Fruit fly (Drosophila melanogaster): Measurements from ENCODE around the gene pns.
A peak's percentile ranks its signal among the peaks of the same experiment; 100 is the strongest.

The pns gene

dm6 chr3L:1584003-1584402 is 47.1 kb downstream of the pns start (continued):
- no peak for TF ChIP-seq sqz (GFP tag; optimal IDR thresholded peaks at IDR 0.05)
- TF ChIP-seq lmd (GFP tag; IDR thresholded peaks at IDR 0.05), result peak; percentile 61
- TF ChIP-seq Ravus (GFP tag; IDR thresholded peaks at IDR 0.05), result no peak
- peak; percentile 18 for TF ChIP-seq CG2116 (GFP tag; optimal IDR thresholded peaks at IDR 0.05)
- no peak for TF ChIP-seq Dp (GFP tag; optimal IDR thresholded peaks at IDR 0.05)
- TF ChIP-seq da (GFP tag; optimal IDR thresholded peaks at IDR 0.05), result no peak
- no peak for TF ChIP-seq Doc3 (GFP tag; IDR thresholded peaks at IDR 0.05; ENCODE audit: partially characterized antibody)
- TF ChIP-seq Meics (GFP tag; optimal IDR thresholded peaks at IDR 0.05), result no peak
- no peak for TF ChIP-seq CG6272 (GFP tag; IDR thresholded peaks at IDR 0.05)
- peak; percentile 26 for TF ChIP-seq Fer3 (tag; optimal IDR thresholded peaks at IDR 0.05)
- no peak for TF ChIP-seq btn (GFP tag; optimal IDR thresholded peaks at IDR 0.05)
- TF ChIP-seq CG32532 (GFP tag; IDR thresholded peaks at IDR 0.05), result peak; percentile 49; the same call in 1 of the 2 replicates
- no peak for TF ChIP-seq ham (GFP tag; IDR thresholded peaks at IDR 0.05)
- peak; percentile 65 for TF ChIP-seq az2 (GFP tag; optimal IDR thresholded peaks at IDR 0.05)
- no peak for TF ChIP-seq hb (GFP tag; IDR thresholded peaks at IDR 0.05; ENCODE audit: partially characterized antibody)
- TF ChIP-seq MTF-1 (GFP tag; optimal IDR thresholded peaks at IDR 0.05; ENCODE audit: borderline replicate concordance), result no peak
- peak; percentile 64; the same call in 2 of the 3 replicates for TF ChIP-seq CG14050 (GFP tag; IDR thresholded peaks at IDR 0.05)
- no peak for TF ChIP-seq ranshi (GFP tag; IDR thresholded peaks at IDR 0.05)
- TF ChIP-seq cg (GFP tag; optimal IDR thresholded peaks at IDR 0.05), result peak; percentile 14
- no peak for TF ChIP-seq pros (GFP tag; optimal IDR thresholded peaks at IDR 0.05)
- TF ChIP-seq nerfin-2 (GFP tag; IDR thresholded peaks at IDR 0.05; ENCODE audit: partially characterized antibody), result no peak
- TF ChIP-seq shn (GFP tag; optimal IDR thresholded peaks at IDR 0.05), result peak; percentile 12
- TF ChIP-seq gcm2 (GFP tag; optimal IDR thresholded peaks at IDR 0.05), result no peak
- TF ChIP-seq CG18764 (GFP tag; optimal IDR thresholded peaks at IDR 0.05), result no peak
- TF ChIP-seq dimm (GFP tag; IDR thresholded peaks at IDR 0.05), result no peak
- no peak for TF ChIP-seq caup (GFP tag; optimal IDR thresholded peaks at IDR 0.05; ENCODE audit: severe bottlenecking)
- peak; percentile 29 for TF ChIP-seq CG10462 (GFP tag; optimal IDR thresholded peaks at IDR 0.05)
- peak; percentile 69 for TF ChIP-seq CG8924 (tag; optimal IDR thresholded peaks at IDR 0.05)
- TF ChIP-seq CG2712 (tag; optimal IDR thresholded peaks at IDR 0.05), result peak; percentile 80
- TF ChIP-seq hkb (optimal IDR thresholded peaks at IDR 0.05), result no peak
- no peak for TF ChIP-seq hkb (GFP tag; IDR thresholded peaks at IDR 0.05)
- TF ChIP-seq knrl (GFP tag; IDR thresholded peaks at IDR 0.05; ENCODE audit: partially characterized antibody), result no peak
- peak; percentile 62 for TF ChIP-seq CG8388 (GFP tag; optimal IDR thresholded peaks at IDR 0.05)
- no peak for TF ChIP-seq Fer1 (GFP tag; optimal IDR thresholded peaks at IDR 0.05)
- peak; percentile 19 for TF ChIP-seq CG9876 (GFP tag; optimal IDR thresholded peaks at IDR 0.05)
- no peak for TF ChIP-seq CG12071 (GFP tag; optimal IDR thresholded peaks at IDR 0.05)
- 0 out of 2 replicates have a peak, but pooled peaks have one; percentile 10 for TF ChIP-seq klu (GFP tag; IDR thresholded peaks at IDR 0.05)
- TF ChIP-seq schlank (tag; optimal IDR thresholded peaks at IDR 0.05), result no peak
- TF ChIP-seq dmrt99B (tag; optimal IDR thresholded peaks at IDR 0.05), result peak; percentile 62
- TF ChIP-seq Hr3 (GFP tag; optimal IDR thresholded peaks at IDR 0.05), result peak; percentile 63
- peak; percentile 30; the same call in 1 of the 2 replicates for TF ChIP-seq sisA (GFP tag; IDR thresholded peaks at IDR 0.05)
- TF ChIP-seq Myb (GFP tag; optimal IDR thresholded peaks at IDR 0.05), result no peak
- TF ChIP-seq pan (optimal IDR thresholded peaks at IDR 0.05), result no peak
- TF ChIP-seq pan (GFP tag; optimal IDR thresholded peaks at IDR 0.05 in 1 of 2, IDR thresholded peaks at IDR 0.05 in 1 of 2), result peak in 1 of 2 experiments; percentile 73
- TF ChIP-seq Spps (tag; optimal IDR thresholded peaks at IDR 0.05), result peak; percentile 0
- no peak for TF ChIP-seq inv (GFP tag; IDR thresholded peaks at IDR 0.05; ENCODE audit: partially characterized antibody)
- peak; percentile 50; the same call in 1 of the 3 replicates for TF ChIP-seq CG17361 (GFP tag; IDR thresholded peaks at IDR 0.05)
- TF ChIP-seq HLH3B (GFP tag; IDR thresholded peaks at IDR 0.05), result no peak
- TF ChIP-seq Asciz (GFP tag; optimal IDR thresholded peaks at IDR 0.05), result peak; percentile 68
- 0 out of 2 replicates have a peak, but pooled peaks have one; percentile 14 for TF ChIP-seq CG32767 (GFP tag; IDR thresholded peaks at IDR 0.05)
- TF ChIP-seq CG18262 (tag; optimal IDR thresholded peaks at IDR 0.05), result peak; percentile 80

Data from whole organism, embryonic.